Fruit fly (Drosophila melanogaster) whole organism, embryonic: ENCODE results near the gene yrt.

Experiments used
- Ada2b ChIP-seq: fragments of 200-800 bp; sonication (Bioruptor generic); IDR thresholded peaks from 2 replicates; pipeline ENCODE4 v1.3.6; 2022; ENCODE audit warnings: missing biosample characterization, missing genetic modification characterization
- Atf6 ChIP-seq: fragments of 200-800 bp; sonication (Bioruptor generic); IDR thresholded peaks from 2 replicates; pipeline ENCODE4 v1.3.6; 2022; ENCODE audit warnings: missing biosample characterization, missing genetic modification characterization
- Blimp-1 ChIP-seq: fragments of 200-800 bp; sonication (Bioruptor generic); optimal IDR thresholded peaks from 3 replicates; lab custom pipeline; 2018; ENCODE audit warnings: missing biosample characterization, missing genetic modification characterization, mild to moderate bottlenecking, moderate library complexity, missing genetic modification reagents
- CG1024 ChIP-seq: fragments of 200-800 bp; sonication (Bioruptor generic); IDR thresholded peaks from 2 replicates; pipeline ENCODE4 v1.3.6; 2022; ENCODE audit warnings: missing biosample characterization, missing genetic modification characterization
- CG10462 ChIP-seq: fragments of 200-800 bp; sonication (Bioruptor generic); optimal IDR thresholded peaks from 2 replicates; lab custom pipeline; 2016; ENCODE audit warnings: missing biosample characterization, missing genetic modification characterization
- CG10979 ChIP-seq: fragments of 200-800 bp; sonication (Bioruptor generic); optimal IDR thresholded peaks from 2 replicates; lab custom pipeline; 2018; ENCODE audit warnings: missing biosample characterization, mild to moderate bottlenecking, missing genetic modification characterization, moderate library complexity
- CG11093 ChIP-seq: fragments of 200-800 bp; sonication (Bioruptor generic); IDR thresholded peaks from 3 replicates; pipeline ENCODE4 v1.3.6; 2022; ENCODE audit warnings: missing biosample characterization, missing genetic modification characterization
- CG11247 ChIP-seq: fragments of 200-800 bp; sonication (Bioruptor generic); IDR thresholded peaks from 2 replicates; pipeline ENCODE4 v1.3.6; 2022; ENCODE audit warnings: missing biosample characterization, missing genetic modification characterization
- CG1233 ChIP-seq: fragments of 200-800 bp; sonication (Bioruptor generic); optimal IDR thresholded peaks from 4 replicates; lab custom pipeline; 2018; ENCODE audit warnings: missing biosample characterization, mild to moderate bottlenecking, missing genetic modification characterization
- CG15269 ChIP-seq: fragments of 200-800 bp; sonication (Bioruptor generic); optimal IDR thresholded peaks from 2 replicates; lab custom pipeline; 2018; ENCODE audit warnings: missing biosample characterization, mild to moderate bottlenecking, missing genetic modification characterization, moderate library complexity
- CG1529 ChIP-seq: fragments of 200-800 bp; sonication (Bioruptor generic); optimal IDR thresholded peaks from 3 replicates; lab custom pipeline; 2018; ENCODE audit warnings: missing biosample characterization, missing genetic modification characterization
- CG17186 ChIP-seq: fragments of 200-800 bp; sonication (Bioruptor generic); optimal IDR thresholded peaks from 3 replicates; lab custom pipeline; 2017; ENCODE audit warnings: missing biosample characterization, missing genetic modification reagents, missing genetic modification characterization
- CG18262 ChIP-seq: fragments of 200-800 bp; optimal IDR thresholded peaks from 3 replicates; lab custom pipeline; 2019; ENCODE audit warnings: missing biosample characterization, mild to moderate bottlenecking, missing genetic modification characterization, moderate library complexity
- CG18764 ChIP-seq: fragments of 200-800 bp; sonication (Bioruptor generic); optimal IDR thresholded peaks from 3 replicates; lab custom pipeline; 2016; ENCODE audit warnings: missing biosample characterization, missing genetic modification characterization
- CG32767 ChIP-seq: fragments of 200-800 bp; sonication (Bioruptor generic); IDR thresholded peaks from 2 replicates; pipeline ENCODE4 v1.3.6; 2022; ENCODE audit warnings: missing biosample characterization, missing genetic modification characterization
- CG4424 ChIP-seq: fragments of 200-800 bp; sonication (Bioruptor generic); optimal IDR thresholded peaks from 3 replicates; lab custom pipeline; 2016; ENCODE audit warnings: missing biosample characterization, missing genetic modification characterization
- CG4707 ChIP-seq: fragments of 200-800 bp; sonication (Bioruptor generic); optimal IDR thresholded peaks from 2 replicates; lab custom pipeline; 2018; ENCODE audit warnings: missing biosample characterization, mild to moderate bottlenecking, missing genetic modification characterization, moderate library complexity
- CG6791 ChIP-seq: fragments of 200-800 bp; sonication (Bioruptor generic); IDR thresholded peaks from 3 replicates; pipeline ENCODE4 v1.3.6; 2022; ENCODE audit warnings: missing biosample characterization, missing genetic modification characterization; ENCODE audit not compliant: partially characterized antibody
- CG9876 ChIP-seq: fragments of 200-800 bp; sonication (Bioruptor generic); optimal IDR thresholded peaks from 2 replicates; lab custom pipeline; 2016; ENCODE audit warnings: missing biosample characterization, missing genetic modification characterization
- CkIIα-i1 ChIP-seq: fragments of 200-800 bp; sonication (Bioruptor generic); IDR thresholded peaks from 2 replicates; pipeline ENCODE4 v1.3.6; 2022; ENCODE audit warnings: missing biosample characterization, missing genetic modification characterization
- Dll ChIP-seq: fragments of 200-800 bp; sonication (Bioruptor generic); IDR thresholded peaks from 4 replicates; pipeline ENCODE4 v1.3.6; 2022; ENCODE audit warnings: missing biosample characterization, missing genetic modification characterization; ENCODE audit not compliant: partially characterized antibody
- Dp ChIP-seq: fragments of 200-800 bp; sonication (Bioruptor generic); optimal IDR thresholded peaks from 2 replicates; lab custom pipeline; 2018; ENCODE audit warnings: missing biosample characterization, mild to moderate bottlenecking, missing genetic modification characterization, moderate library complexity
- Gug ChIP-seq: fragments of 200-800 bp; sonication (Bioruptor generic); IDR thresholded peaks from 4 replicates; pipeline ENCODE4 v1.3.6; 2022; ENCODE audit warnings: missing biosample characterization, missing genetic modification characterization
- HmgZ ChIP-seq: fragments of 200-800 bp; sonication (Bioruptor generic); optimal IDR thresholded peaks from 2 replicates; lab custom pipeline; 2018; ENCODE audit warnings: missing biosample characterization, mild to moderate bottlenecking, missing genetic modification characterization
- Kr ChIP-seq: fragments of 200-800 bp; sonication (Bioruptor generic); optimal IDR thresholded peaks from 2 replicates; lab custom pipeline; 2017; ENCODE audit warnings: missing biosample characterization, mild to moderate bottlenecking, missing genetic modification characterization
- MTF-1 ChIP-seq: fragments of 200-800 bp; sonication (Bioruptor generic); optimal IDR thresholded peaks from 2 replicates; lab custom pipeline; 2018; ENCODE audit warnings: missing biosample characterization, mild to moderate bottlenecking, missing genetic modification characterization, borderline replicate concordance
- Neu2 ChIP-seq: fragments of 200-800 bp; sonication (Bioruptor generic); optimal IDR thresholded peaks from 3 replicates; lab custom pipeline; 2016; ENCODE audit warnings: missing biosample characterization, missing genetic modification characterization, borderline replicate concordance
- PHDP ChIP-seq: fragments of 200-800 bp; sonication (Bioruptor generic); optimal IDR thresholded peaks from 3 replicates; lab custom pipeline; 2018; ENCODE audit warnings: missing biosample characterization, mild to moderate bottlenecking, missing genetic modification characterization, moderate library complexity
- Vsx1 ChIP-seq: fragments of 200-800 bp; sonication (Bioruptor generic); optimal IDR thresholded peaks from 2 replicates; lab custom pipeline; 2017; ENCODE audit warnings: missing biosample characterization, mild to moderate bottlenecking, missing genetic modification characterization, missing genetic modification reagents
- Xrp1 ChIP-seq: fragments of 200-800 bp; sonication (Bioruptor generic); IDR thresholded peaks from 2 replicates; pipeline ENCODE4 v1.3.6; 2022; ENCODE audit warnings: missing biosample characterization, missing genetic modification characterization
- ato ChIP-seq: fragments of 200-800 bp; sonication (Bioruptor generic); IDR thresholded peaks from 2 replicates; pipeline ENCODE4 v1.3.6; 2022; ENCODE audit warnings: missing biosample characterization, missing genetic modification characterization; ENCODE audit not compliant: partially characterized antibody
- az2 ChIP-seq: fragments of 200-800 bp; sonication (Bioruptor generic); optimal IDR thresholded peaks from 3 replicates; lab custom pipeline; 2016; ENCODE audit warnings: missing biosample characterization, missing genetic modification characterization
- croc ChIP-seq: fragments of 200-800 bp; sonication (Bioruptor generic); conservative IDR thresholded peaks from 3 replicates; pipeline ENCODE4 v1.3.6; 2022; ENCODE audit warnings: missing biosample characterization, missing genetic modification characterization
- dati ChIP-seq: fragments of 200-800 bp; sonication (Bioruptor generic); IDR thresholded peaks from 2 replicates; pipeline ENCODE4 v1.3.6; 2022; ENCODE audit warnings: missing biosample characterization, missing genetic modification characterization
- gsb ChIP-seq: fragments of 200-800 bp; sonication (Bioruptor generic); IDR thresholded peaks from 2 replicates; pipeline ENCODE4 v1.3.6; 2022; ENCODE audit warnings: missing biosample characterization, missing genetic modification characterization
- mirr ChIP-seq: fragments of 200-800 bp; sonication (Bioruptor generic); optimal IDR thresholded peaks from 3 replicates; lab custom pipeline; 2018; ENCODE audit warnings: missing biosample characterization, mild to moderate bottlenecking, missing genetic modification characterization
- org-1 ChIP-seq: fragments of 200-800 bp; sonication (Bioruptor generic); optimal IDR thresholded peaks from 2 replicates; lab custom pipeline; 2017; ENCODE audit warnings: missing biosample characterization, missing genetic modification characterization
- phol ChIP-seq: fragments of 200-800 bp; sonication (Bioruptor generic); optimal IDR thresholded peaks from 3 replicates; lab custom pipeline; 2018; ENCODE audit warnings: missing biosample characterization, mild to moderate bottlenecking, missing genetic modification characterization, moderate library complexity
- pita ChIP-seq: fragments of 200-800 bp; sonication (Bioruptor generic); optimal IDR thresholded peaks from 2 replicates; lab custom pipeline; 2017; ENCODE audit warnings: missing biosample characterization, mild to moderate bottlenecking, missing genetic modification characterization
- scrt ChIP-seq: fragments of 200-800 bp; sonication (Bioruptor generic); optimal IDR thresholded peaks from 2 replicates; lab custom pipeline; 2018; ENCODE audit warnings: missing biosample characterization, mild to moderate bottlenecking, missing genetic modification characterization, moderate library complexity
- sd ChIP-seq: fragments of 200-800 bp; sonication (Bioruptor generic); optimal IDR thresholded peaks from 3 replicates; lab custom pipeline; 2018; ENCODE audit warnings: missing biosample characterization, mild to moderate bottlenecking, missing genetic modification characterization, moderate library complexity
- shn ChIP-seq: fragments of 200-800 bp; sonication (Bioruptor generic); optimal IDR thresholded peaks from 3 replicates; lab custom pipeline; 2016; ENCODE audit warnings: missing biosample characterization, missing genetic modification characterization
- sim ChIP-seq: fragments of 200-800 bp; sonication (Bioruptor generic); IDR thresholded peaks from 2 replicates; pipeline ENCODE4 v1.3.6; 2022; ENCODE audit warnings: missing biosample characterization, missing genetic modification characterization
- so ChIP-seq: fragments of 200-800 bp; sonication (Bioruptor generic); IDR thresholded peaks from 3 replicates; pipeline ENCODE4 v1.3.6; 2022; ENCODE audit warnings: missing biosample characterization, missing genetic modification characterization
- sob ChIP-seq: fragments of 200-800 bp; sonication (Bioruptor generic); IDR thresholded peaks from 2 replicates; pipeline ENCODE4 v1.3.6; 2022; ENCODE audit warnings: missing biosample characterization, missing genetic modification characterization
- stc ChIP-seq: fragments of 200-800 bp; sonication (Bioruptor generic); IDR thresholded peaks from 2 replicates; pipeline ENCODE4 v1.3.6; 2022; ENCODE audit warnings: missing biosample characterization, missing genetic modification characterization
- sug ChIP-seq: fragments of 200-800 bp; optimal IDR thresholded peaks from 2 replicates; lab custom pipeline; 2019; ENCODE audit warnings: missing biosample characterization, mild to moderate bottlenecking, missing genetic modification characterization, moderate library complexity
- tap ChIP-seq: fragments of 200-800 bp; optimal IDR thresholded peaks from 3 replicates; lab custom pipeline; 2019; ENCODE audit warnings: missing biosample characterization, mild to moderate bottlenecking, missing genetic modification characterization, moderate library complexity
- tna ChIP-seq: fragments of 200-800 bp; sonication (Bioruptor generic); IDR thresholded peaks from 2 replicates; pipeline ENCODE4 v1.3.6; 2022; ENCODE audit warnings: missing biosample characterization, missing genetic modification characterization; ENCODE audit not compliant: partially characterized antibody
- vnd ChIP-seq: fragments of 200-800 bp; sonication (Bioruptor generic); IDR thresholded peaks from 3 replicates; pipeline ENCODE4 v1.3.6; 2022; ENCODE audit warnings: missing biosample characterization, missing genetic modification characterization; ENCODE audit not compliant: partially characterized antibody
- zfh1 ChIP-seq: fragments of 200-800 bp; sonication (Bioruptor generic); IDR thresholded peaks from 3 replicates; pipeline ENCODE4 v1.3.6; 2022; ENCODE audit warnings: missing biosample characterization, missing genetic modification characterization

yrt gene

DNA sequence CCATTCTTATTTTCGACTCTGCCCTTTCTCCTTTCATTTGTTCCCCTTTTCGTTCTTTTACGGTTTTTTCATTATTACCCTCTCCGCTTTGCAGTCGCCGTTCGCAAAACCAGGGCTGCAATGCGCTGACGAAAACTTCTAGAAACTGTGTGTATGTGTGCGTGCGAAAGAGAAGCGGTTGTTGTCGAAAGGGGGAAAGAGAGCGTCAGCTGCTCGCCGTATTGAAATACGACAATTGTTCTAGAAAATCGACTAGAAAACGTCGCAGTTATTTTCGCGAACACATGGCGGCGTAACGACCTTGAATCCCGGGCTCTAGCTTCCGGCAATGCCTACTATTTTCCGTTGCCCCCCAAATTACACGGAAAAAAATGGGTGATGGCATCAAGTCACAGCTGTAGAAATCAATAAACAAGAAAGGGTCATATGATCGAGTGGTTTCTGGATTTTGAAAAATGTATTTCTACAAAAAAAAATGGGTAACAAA lies 52.1 kb downstream of the yrt start (continued):
- TF ChIP-seq Xrp1 (no peak), Dll (0 out of 4 replicates have a peak, but pooled peaks have one; percentile 24), shn (GFP tag; lab: Kevin White, UChicago) (peak; percentile 20), Kr (GFP tag; lab: Kevin White, UChicago) (no peak), CG32767 (peak; percentile 45; the same call in 1 of the 2 replicates), CG17186 (no peak), dati (GFP tag; lab: Robert Waterston, UW) (no peak), CG15269 (tag; lab: Kevin White, UChicago) (no peak), CG1529 (no peak), Ada2b (GFP tag; lab: Robert Waterston, UW) (peak; percentile 28; the same call in 1 of the 2 replicates), Blimp-1 (GFP tag; lab: Kevin White, UChicago) (no peak), sug (no peak), CkIIα-i1 (GFP tag; lab: Robert Waterston, UW) (no peak), CG1024 (no peak), CG18764 (GFP tag; lab: Kevin White, UChicago) (no peak), Neu2 (no peak), Gug (GFP tag; lab: Robert Waterston, UW) (no peak), vnd (GFP tag; lab: Robert Waterston, UW) (no peak), az2 (GFP tag; lab: Kevin White, UChicago) (no peak), CG10462 (GFP tag; lab: Kevin White, UChicago) (no peak), mirr (GFP tag; lab: Kevin White, UChicago) (no peak), CG4424 (no peak), stc (no peak), tna (GFP tag; lab: Robert Waterston, UW) (no peak), zfh1 (GFP tag; lab: Robert Waterston, UW) (no peak), CG11247 (GFP tag; lab: Robert Waterston, UW) (no peak), HmgZ (no peak), CG4707 (GFP tag; lab: Kevin White, UChicago) (no peak), Atf6 (GFP tag; lab: Robert Waterston, UW) (no peak), CG9876 (GFP tag; lab: Kevin White, UChicago) (no peak), org-1 (no peak), scrt (no peak), so (no peak), CG10979 (tag; lab: Kevin White, UChicago) (no peak), PHDP (tag; lab: Kevin White, UChicago) (peak; percentile 43), Vsx1 (no peak), sob (GFP tag; lab: Robert Waterston, UW) (no peak), CG6791 (GFP tag; lab: Robert Waterston, UW) (0 out of 3 replicates have a peak, but pooled peaks have one; percentile 13), Dp (GFP tag; lab: Kevin White, UChicago) (no peak), gsb (GFP tag; lab: Robert Waterston, UW) (no peak), CG18262 (tag; lab: Kevin White, UChicago) (no peak), phol (tag; lab: Kevin White, UChicago) (no peak), CG1233 (no peak), sd (tag; lab: Kevin White, UChicago) (no peak), tap (tag; lab: Kevin White, UChicago) (no peak), pita (GFP tag; lab: Kevin White, UChicago) (no peak), sim (GFP tag; lab: Robert Waterston, UW) (no peak), ato (no peak), croc (GFP tag; lab: Robert Waterston, UW) (no peak), MTF-1 (no peak), CG11093 (GFP tag; lab: Robert Waterston, UW) (no peak)
